Fruit fly (Drosophila melanogaster): ENCODE data around the gene GluRIA.

DNA sequence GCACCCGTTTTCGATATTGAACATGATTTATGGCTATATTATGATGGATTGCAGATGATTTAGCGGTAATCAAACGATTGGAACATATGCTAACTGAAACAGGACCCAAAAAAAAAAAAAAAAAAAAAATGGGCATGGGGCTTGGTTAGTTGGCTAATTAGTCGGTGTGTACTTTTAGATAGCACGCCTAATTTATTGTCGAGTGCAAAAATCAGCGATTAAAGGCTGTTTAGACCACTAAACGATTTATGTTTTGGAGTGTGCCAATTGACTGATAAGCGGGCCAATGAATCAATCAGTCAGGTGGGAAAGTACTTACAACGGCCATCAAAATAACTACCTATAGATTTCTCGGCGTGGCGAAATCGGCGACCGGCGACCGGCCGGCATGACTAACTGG, 8.7 kb upstream of the GluRIA start:
- TF ChIP-seq CTCF (optimal IDR thresholded peaks at IDR 0.05), result no peak
- no peak for TF ChIP-seq CG8478 (optimal IDR thresholded peaks at IDR 0.05)
